Fruit fly (Drosophila melanogaster) S2 (cell line): Measurements from ENCODE around the gene CG7896.
A peak's percentile ranks its signal among the peaks of the same experiment; 100 is the strongest.

ENCODE experiments used
- CG8478 ChIP-seq: fragments of >200 bp; optimal IDR thresholded peaks from 2 replicates; lab custom pipeline; 2018
- CTCF ChIP-seq, 2 experiments: fragments of >200 bp; optimal IDR thresholded peaks; 2 replicates each; lab custom pipeline; 2018

DNA sequence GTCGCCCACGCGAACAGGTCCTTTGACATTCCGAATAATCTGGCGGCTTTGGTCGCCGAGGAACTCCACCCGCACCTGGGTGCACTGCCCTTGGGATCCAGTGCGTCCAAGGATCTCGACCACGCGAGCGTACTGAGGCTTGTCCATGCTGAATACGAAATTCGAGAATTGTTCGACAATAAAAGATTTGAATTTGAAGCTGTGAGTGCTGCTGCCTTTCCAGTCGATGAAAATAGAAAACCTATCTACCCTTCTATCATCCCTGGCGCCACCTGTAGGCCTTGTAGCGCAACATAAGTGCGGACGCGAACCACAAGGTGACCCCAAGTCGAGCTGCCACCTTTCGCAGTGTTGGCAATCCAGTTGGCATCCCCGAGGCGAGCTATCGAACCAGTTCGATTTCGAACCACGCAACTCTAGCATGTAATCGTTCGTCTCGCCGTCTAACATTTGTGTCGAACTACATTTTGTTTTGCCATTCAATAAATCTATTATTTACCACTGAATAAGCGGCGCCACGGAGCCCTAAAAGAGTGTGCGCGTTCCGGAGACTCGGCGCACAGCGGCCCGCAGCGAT lies 39.3 kb downstream of the CG7896 start, which contains the start of the genes RpS28a and Axn:
- TF ChIP-seq CG8478 (lab: Kevin White, UChicago) (no peak), CTCF (optimal IDR thresholded peaks at IDR 0.05; lab: Kevin White, UChicago) (peak; percentile 99 to 100)
